Fruit fly (Drosophila melanogaster): ENCODE data around the gene CG13474.

dm6 chr3L:14733417-14733816 lies 36.5 kb upstream of the CG13474 start, which contains the start of gene CG13471:
- TF ChIP-seq CG2678 (tag; optimal IDR thresholded peaks at IDR 0.05) = no peak
- TF ChIP-seq Xrp1 (GFP tag; IDR thresholded peaks at IDR 0.05) = no peak
- no peak for TF ChIP-seq CG17802 (tag; optimal IDR thresholded peaks at IDR 0.05)
- no peak for TF ChIP-seq CG1529 (GFP tag; optimal IDR thresholded peaks at IDR 0.05)
- TF ChIP-seq H2.0 (GFP tag; IDR thresholded peaks at IDR 0.05) = no peak
- no peak for TF ChIP-seq Hmx (GFP tag; optimal IDR thresholded peaks at IDR 0.05)
- TF ChIP-seq CG5953 (GFP tag; IDR thresholded peaks at IDR 0.05) = no peak
- no peak for TF ChIP-seq seq (GFP tag; IDR thresholded peaks at IDR 0.05)
- TF ChIP-seq CG10565 (GFP tag; optimal IDR thresholded peaks at IDR 0.05) = no peak
- TF ChIP-seq CG8281 (tag; optimal IDR thresholded peaks at IDR 0.05) = no peak
- TF ChIP-seq tgo (GFP tag; IDR thresholded peaks at IDR 0.05) = no peak
- no peak for TF ChIP-seq CG11085 (GFP tag; IDR thresholded peaks at IDR 0.05)

All from whole organism, embryonic.